Fruit fly (Drosophila melanogaster): ENCODE results near the gene CG8159.
A peak's percentile ranks its signal among the peaks of the same experiment; 100 is the strongest.

dm6 chr3R:8747134-8747870 lies 20.6 kb downstream of the CG8159 start, which contains the start of the genes CG9801 and Nasp:
- TF ChIP-seq CG9948 (tag; optimal IDR thresholded peaks at IDR 0.05) (peak; percentile 2), D1 (tag; optimal IDR thresholded peaks at IDR 0.05) (no peak), CG8159 (tag; optimal IDR thresholded peaks at IDR 0.05) (no peak), CG32121 (GFP tag; IDR thresholded peaks at IDR 0.05) (no peak)
